Worm (Caenorhabditis elegans): Measurements from ENCODE around the gene ZK1058.3.

- TF ChIP-seq mdt-29 (GFP tag; IDR thresholded peaks at IDR 0.05) (no peak), pqm-1 (tag; optimal IDR thresholded peaks at IDR 0.05) (no peak), tag-97 (GFP tag; IDR thresholded peaks at IDR 0.05) (no peak), ztf-11 (tag; optimal IDR thresholded peaks at IDR 0.05) (no peak), lin-39 (tag; optimal IDR thresholded peaks at IDR 0.05) (no peak), ces-1 (GFP tag; optimal IDR thresholded peaks at IDR 0.05) (no peak), lin-13 (GFP tag; optimal IDR thresholded peaks at IDR 0.05) (no peak), cey-2 (tag; optimal IDR thresholded peaks at IDR 0.05; ENCODE audit: borderline replicate concordance, insufficient read depth) (no peak), dmd-8 (GFP tag; IDR thresholded peaks at IDR 0.05) (no peak), dpl-1 (GFP tag; optimal IDR thresholded peaks at IDR 0.05) (no peak), nhr-11 (tag; optimal IDR thresholded peaks at IDR 0.05) (peak; percentile 68)
Observed at ce11 chrIII:3908205-3908604, 10.5 kb upstream of the ZK1058.3 start.

Data from whole organism, L4 larva.